Worm (Caenorhabditis elegans) whole organism, L4 larva: ENCODE results near the gene M7.12.
A peak's percentile ranks its signal among the peaks of the same experiment; 100 is the strongest.

Experiments
- F10B5.3 ChIP-seq: sonication (generic microtip); optimal IDR thresholded peaks from 2 replicates; lab custom pipeline; 2016; ENCODE audit warnings: mild to moderate bottlenecking, missing genetic modification characterization, missing compliant biosample characterization
- F37D6.2 ChIP-seq: sonication (generic microtip); optimal IDR thresholded peaks from 2 replicates; lab custom pipeline; 2016; ENCODE audit warnings: mild to moderate bottlenecking, missing genetic modification characterization, missing compliant biosample characterization
- F44E2.7 ChIP-seq: fragments of 200-800 bp; sonication (Bioruptor generic); IDR thresholded peaks from 2 replicates; pipeline ENCODE4 v2.1.2; 2022; ENCODE audit warnings: missing genetic modification characterization, missing compliant biosample characterization
- F49E8.2 ChIP-seq: sonication (generic microtip); optimal IDR thresholded peaks from 2 replicates; lab custom pipeline; 2016; ENCODE audit warnings: missing compliant biosample characterization, mild to moderate bottlenecking, missing genetic modification characterization, borderline replicate concordance
- R02D3.7 ChIP-seq: fragments of 150-350 bp; sonication (generic microtip); optimal IDR thresholded peaks from 3 replicates; lab custom pipeline; 2014; ENCODE audit warnings: missing biosample characterization, missing genetic modification characterization
- T20F7.1 ChIP-seq: fragments of 200-800 bp; sonication (Bioruptor generic); optimal IDR thresholded peaks from 2 replicates; lab custom pipeline; 2018; ENCODE audit warnings: mild to moderate bottlenecking, missing genetic modification characterization, missing compliant biosample characterization
- T26A8.4 ChIP-seq: fragments of 200-800 bp; sonication (Bioruptor generic); IDR thresholded peaks from 2 replicates; pipeline ENCODE4 v1.3.6; 2022; ENCODE audit warnings: missing genetic modification characterization, missing compliant biosample characterization
- ZK337.2 ChIP-seq: fragments of 200-800 bp; sonication (Bioruptor generic); IDR thresholded peaks from 2 replicates; pipeline ENCODE4 v1.3.6; 2022; ENCODE audit warnings: missing genetic modification reagents, missing genetic modification characterization, missing compliant biosample characterization
- ZK546.5 ChIP-seq, 2 experiments: sonication (generic microtip); optimal IDR thresholded peaks; 2 replicates each; lab custom pipeline; 2017; ENCODE audit warnings: missing biosample characterization in 2 of 2, missing genetic modification characterization in 2 of 2
- aha-1 ChIP-seq: fragments of 150-350 bp; peaks from one replicate; lab custom pipeline; 2014; ENCODE audit warnings: missing biosample characterization, missing genetic modification characterization
- arid-1 ChIP-seq: fragments of 200-800 bp; sonication (Bioruptor generic); conservative IDR thresholded peaks from 2 replicates; pipeline ENCODE4 v1.3.6; 2022; ENCODE audit warnings: missing genetic modification reagents, missing genetic modification characterization, missing compliant biosample characterization
- attf-4 ChIP-seq: sonication (generic microtip); optimal IDR thresholded peaks from 3 replicates; lab custom pipeline; 2017; ENCODE audit warnings: missing biosample characterization, missing genetic modification characterization
- ceh-20 ChIP-seq: fragments of 200-800 bp; sonication (Bioruptor generic); IDR thresholded peaks from 2 replicates; pipeline ENCODE4 v1.3.6; 2022; ENCODE audit warnings: missing genetic modification reagents, missing genetic modification characterization, missing compliant biosample characterization
- ceh-44 ChIP-seq: fragments of 200-800 bp; sonication (Bioruptor generic); IDR thresholded peaks from 2 replicates; pipeline ENCODE4 v1.3.6; 2022; ENCODE audit warnings: missing genetic modification reagents, missing genetic modification characterization, missing compliant biosample characterization
- ctbp-1 ChIP-seq: fragments of 200-800 bp; sonication (Bioruptor generic); IDR thresholded peaks from 2 replicates; pipeline ENCODE4 v1.3.6; 2022; ENCODE audit warnings: missing genetic modification reagents, missing genetic modification characterization, missing compliant biosample characterization
- dpl-1 ChIP-seq: fragments of 150-350 bp; optimal IDR thresholded peaks from 2 replicates; lab custom pipeline; 2014; ENCODE audit warnings: missing biosample characterization, missing genetic modification reagents, missing genetic modification characterization
- egl-27 ChIP-seq: sonication (generic microtip); optimal IDR thresholded peaks from 3 replicates; lab custom pipeline; 2017; ENCODE audit warnings: missing biosample characterization, missing genetic modification reagents, missing genetic modification characterization
- fkh-10 ChIP-seq: fragments of 150-350 bp; optimal IDR thresholded peaks from 2 replicates; lab custom pipeline; 2014; ENCODE audit warnings: missing biosample characterization, missing genetic modification reagents, missing genetic modification characterization
- fos-1 ChIP-seq: fragments of 150-350 bp; optimal IDR thresholded peaks from 2 replicates; lab custom pipeline; 2014; ENCODE audit warnings: missing biosample characterization, missing genetic modification characterization
- gei-8 ChIP-seq: fragments of 200-800 bp; sonication (Bioruptor generic); optimal IDR thresholded peaks from 2 replicates; lab custom pipeline; 2018; ENCODE audit warnings: mild to moderate bottlenecking, missing genetic modification characterization, missing compliant biosample characterization
- hif-1 ChIP-seq, 2 experiments: sonication (generic microtip); optimal IDR thresholded peaks; 2 replicates each; lab custom pipeline; 2016 to 2017; ENCODE audit warnings: missing compliant biosample characterization in 2 of 2, missing genetic modification characterization in 2 of 2, missing genetic modification reagents in 2 of 2, missing genotype in 2 of 2, mild to moderate bottlenecking in 1 of 2
- hlh-11 ChIP-seq: fragments of 200-800 bp; sonication (Bioruptor generic); optimal IDR thresholded peaks from 2 replicates; lab custom pipeline; 2018; ENCODE audit warnings: mild to moderate bottlenecking, missing genetic modification characterization, missing compliant biosample characterization
- hmg-1.1 ChIP-seq: fragments of 200-800 bp; sonication (Bioruptor generic); IDR thresholded peaks from 2 replicates; pipeline ENCODE4 v1.3.6; 2022; ENCODE audit warnings: missing genetic modification reagents, missing genetic modification characterization, missing compliant biosample characterization
- jun-1 ChIP-seq: fragments of 150-350 bp; optimal IDR thresholded peaks from 2 replicates; lab custom pipeline; 2014; ENCODE audit warnings: missing biosample characterization, missing genetic modification reagents, missing genetic modification characterization
- lim-7 ChIP-seq: fragments of 200-800 bp; sonication (Bioruptor generic); IDR thresholded peaks from 2 replicates; pipeline ENCODE4 v1.3.6; 2022; ENCODE audit warnings: missing genetic modification characterization, missing compliant biosample characterization
- lin-38 ChIP-seq: fragments of 200-800 bp; sonication (Bioruptor generic); IDR thresholded peaks from 2 replicates; pipeline ENCODE4 v1.3.6; 2022; ENCODE audit warnings: missing genetic modification reagents, missing genetic modification characterization, missing compliant biosample characterization
- lin-39 ChIP-seq: fragments of 150-350 bp; optimal IDR thresholded peaks from 2 replicates; lab custom pipeline; 2014; ENCODE audit warnings: missing biosample characterization, missing genetic modification reagents, missing genetic modification characterization
- lir-3 ChIP-seq: sonication (generic microtip); optimal IDR thresholded peaks from 2 replicates; lab custom pipeline; 2016; ENCODE audit warnings: mild to moderate bottlenecking, missing genetic modification characterization, missing compliant biosample characterization
- madf-5 ChIP-seq, 2 experiments: fragments of 200-800 bp; sonication (Bioruptor generic); IDR thresholded peaks; 2 replicates each; pipeline ENCODE4 v1.3.6; 2022; ENCODE audit warnings: missing compliant biosample characterization in 2 of 2, missing genetic modification characterization in 2 of 2
- mes-2 ChIP-seq: sonication (generic microtip); optimal IDR thresholded peaks from 2 replicates; lab custom pipeline; 2016; ENCODE audit warnings: missing genotype, mild to moderate bottlenecking, missing genetic modification characterization, missing compliant biosample characterization; ENCODE audit not compliant: poor library complexity, severe bottlenecking
- nhr-102 ChIP-seq: sonication (generic microtip); optimal IDR thresholded peaks from 2 replicates; lab custom pipeline; 2016; ENCODE audit warnings: mild to moderate bottlenecking, missing genetic modification characterization, moderate library complexity, missing compliant biosample characterization
- nhr-11 ChIP-seq: fragments of 150-350 bp; optimal IDR thresholded peaks from 2 replicates; lab custom pipeline; 2014; ENCODE audit warnings: missing biosample characterization, missing genetic modification characterization
- nhr-237 ChIP-seq: sonication (generic microtip); optimal IDR thresholded peaks from 2 replicates; lab custom pipeline; 2017; ENCODE audit warnings: missing biosample characterization, missing genetic modification characterization
- nhr-28 ChIP-seq: fragments of 150-350 bp; optimal IDR thresholded peaks from 2 replicates; lab custom pipeline; 2014; ENCODE audit warnings: missing biosample characterization, missing genetic modification characterization
- nhr-76 ChIP-seq: fragments of 150-350 bp; optimal IDR thresholded peaks from 2 replicates; lab custom pipeline; 2014; ENCODE audit warnings: missing biosample characterization, missing genetic modification characterization
- php-3 ChIP-seq: fragments of 200-800 bp; sonication (Bioruptor generic); IDR thresholded peaks from 2 replicates; pipeline ENCODE4 v1.3.6; 2022; ENCODE audit warnings: missing genetic modification reagents, missing genetic modification characterization, missing compliant biosample characterization
- pqm-1 ChIP-seq: sonication (generic microtip); optimal IDR thresholded peaks from 2 replicates; lab custom pipeline; 2017; ENCODE audit warnings: missing biosample characterization, missing genetic modification characterization
- saeg-2 ChIP-seq: fragments of 200-800 bp; sonication (Bioruptor generic); IDR thresholded peaks from 2 replicates; pipeline ENCODE4 v1.3.6; 2022; ENCODE audit warnings: missing genetic modification reagents, missing genetic modification characterization, missing compliant biosample characterization
- sdz-12 ChIP-seq: fragments of 200-800 bp; sonication (Bioruptor generic); optimal IDR thresholded peaks from 2 replicates; lab custom pipeline; 2018; ENCODE audit warnings: mild to moderate bottlenecking, missing genetic modification characterization, missing compliant biosample characterization
- set-16 ChIP-seq: fragments of 200-800 bp; sonication (Bioruptor generic); IDR thresholded peaks from 2 replicates; pipeline ENCODE4 v1.3.6; 2022; ENCODE audit warnings: missing genetic modification reagents, missing genetic modification characterization, missing compliant biosample characterization
- snpc-1.2 ChIP-seq: fragments of 200-800 bp; sonication (Bioruptor generic); IDR thresholded peaks from 2 replicates; pipeline ENCODE4 v1.3.6; 2022; ENCODE audit warnings: missing genetic modification reagents, missing genetic modification characterization, missing compliant biosample characterization
- spr-3 ChIP-seq: fragments of 200-800 bp; sonication (Bioruptor generic); optimal IDR thresholded peaks from 2 replicates; lab custom pipeline; 2018; ENCODE audit warnings: mild to moderate bottlenecking, missing genetic modification characterization, missing compliant biosample characterization
- tag-97 ChIP-seq: fragments of 200-800 bp; sonication (Bioruptor generic); IDR thresholded peaks from 2 replicates; pipeline ENCODE4 v1.3.6; 2022; ENCODE audit warnings: missing genetic modification characterization, missing compliant biosample characterization
- unc-130 ChIP-seq: sonication (generic microtip); optimal IDR thresholded peaks from 2 replicates; lab custom pipeline; 2016; ENCODE audit warnings: missing genetic modification reagents, missing genetic modification characterization, missing compliant biosample characterization
- unc-62 ChIP-seq, 3 experiments: fragments of 150-350 bp in 1 of 3; sonication (generic microtip); optimal IDR thresholded peaks in 2 of 3; peaks in 1 of 3; 1 replicate in 1 of 3; 2 replicates in 2 of 3; lab custom pipeline; 2014 to 2017; ENCODE audit warnings: missing biosample characterization in 3 of 3, missing genetic modification characterization in 3 of 3, missing genetic modification reagents in 3 of 3, missing genotype in 1 of 3
- vab-7 ChIP-seq: fragments of 200-800 bp; sonication (Bioruptor generic); IDR thresholded peaks from 2 replicates; pipeline ENCODE4 v1.3.6; 2022; ENCODE audit warnings: missing genetic modification reagents, missing genetic modification characterization, missing compliant biosample characterization
- zfp-3 ChIP-seq: fragments of 200-800 bp; sonication (Bioruptor generic); conservative IDR thresholded peaks from 2 replicates; pipeline ENCODE4 v1.3.6; 2022; ENCODE audit warnings: missing genetic modification reagents, missing genetic modification characterization, missing compliant biosample characterization
- zip-11 ChIP-seq: fragments of 200-800 bp; sonication (Bioruptor generic); IDR thresholded peaks from 2 replicates; pipeline ENCODE4 v1.3.6; 2022; ENCODE audit warnings: missing genetic modification characterization, missing compliant biosample characterization
- zip-2 ChIP-seq: fragments of 150-350 bp; optimal IDR thresholded peaks from 2 replicates; lab custom pipeline; 2014; ENCODE audit warnings: missing biosample characterization, missing genetic modification characterization
- ztf-7 ChIP-seq: fragments of 150-350 bp; optimal IDR thresholded peaks from 2 replicates; lab custom pipeline; 2014; ENCODE audit warnings: missing biosample characterization, missing genetic modification characterization

Gene M7.12

DNA sequence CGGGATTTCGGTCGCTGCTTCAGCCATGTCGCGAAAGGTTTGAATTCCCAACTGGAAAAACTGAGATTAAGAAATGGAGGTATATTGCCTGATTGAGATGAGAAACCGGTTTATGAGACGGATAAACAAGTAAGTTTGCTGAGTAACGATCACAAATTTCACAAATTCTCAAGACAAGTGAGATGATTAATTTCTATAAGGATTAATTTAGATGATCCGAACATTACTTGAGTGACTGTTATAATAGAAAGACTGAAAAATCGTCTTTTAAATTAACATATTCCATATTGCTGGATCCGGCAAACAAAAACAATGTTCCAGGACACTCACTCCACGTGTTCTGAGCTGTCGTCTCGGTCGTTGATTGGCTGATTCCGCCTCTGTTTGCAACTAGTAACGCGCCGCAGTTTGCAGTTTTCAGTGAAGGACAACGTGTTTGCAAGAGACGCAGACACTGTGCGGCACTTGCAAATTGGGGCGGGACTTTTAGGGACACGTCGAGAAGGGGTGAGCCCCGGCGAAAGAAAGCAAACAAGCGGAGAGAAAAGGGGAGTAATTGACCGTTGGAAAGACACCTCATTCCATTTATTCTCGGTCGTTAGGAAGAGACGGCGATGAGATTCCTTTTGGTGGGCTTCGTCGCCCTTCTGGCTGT lies 21.2 kb upstream of the M7.12 start, which contains the start of the genes imp-2 and enpl-1 (continued):
- TF ChIP-seq fos-1 (tag; lab: Kevin White, UChicago), result no peak
- peak; percentile 2 for TF ChIP-seq lir-3 (tag; lab: Kevin White, UChicago)
- no peak for TF ChIP-seq madf-5 (GFP tag; IDR thresholded peaks at IDR 0.05; lab: Robert Waterston, UW)
- peak; percentile 67 for TF ChIP-seq set-16 (GFP tag; lab: Robert Waterston, UW)
- TF ChIP-seq nhr-11, result peak; percentile 83
- peak; percentile 68 for TF ChIP-seq unc-130 (GFP tag; lab: Kevin White, UChicago)
- TF ChIP-seq vab-7, result peak; percentile 67
- TF ChIP-seq snpc-1.2 (GFP tag; lab: Robert Waterston, UW), result no peak
- no peak for TF ChIP-seq sdz-12
- TF ChIP-seq nhr-28 (tag; lab: Kevin White, UChicago), result peak; percentile 73
- peak; percentile 91 for TF ChIP-seq hmg-1.1 (GFP tag; lab: Robert Waterston, UW)
- TF ChIP-seq php-3 (GFP tag; lab: Robert Waterston, UW), result peak; percentile 69; the same call in 1 of the 2 replicates
- TF ChIP-seq pqm-1 (tag; lab: Kevin White, UChicago), result peak; percentile 64
- TF ChIP-seq saeg-2, result peak; percentile 78
- TF ChIP-seq zfp-3 (GFP tag; lab: Robert Waterston, UW), result 0 out of 2 replicates have a peak, but pooled peaks have one; percentile 13
- TF ChIP-seq F37D6.2 (tag; lab: Kevin White, UChicago), result peak; percentile 63
- peak; percentile 68; the same call in 1 of the 2 replicates for TF ChIP-seq ceh-20 (GFP tag; lab: Robert Waterston, UW)
- no peak for TF ChIP-seq attf-4 (tag; lab: Kevin White, UChicago)
- TF ChIP-seq dpl-1 (GFP tag; lab: Kevin White, UChicago), result peak; percentile 78
- peak; percentile 71 for TF ChIP-seq jun-1
- peak; percentile 69 for TF ChIP-seq F10B5.3 (tag; lab: Kevin White, UChicago)
- no peak for TF ChIP-seq nhr-76 (tag; lab: Kevin White, UChicago)
- TF ChIP-seq nhr-237, result no peak
- peak; percentile 85 for TF ChIP-seq T20F7.1 (GFP tag; lab: Kevin White, UChicago)
- peak in 1 of 2 experiments; percentile 44 for TF ChIP-seq ZK546.5 (tag; optimal IDR thresholded peaks at IDR 0.05; lab: Kevin White, UChicago)
- peak; percentile 17; the same call in 1 of the 2 replicates for TF ChIP-seq lim-7 (GFP tag; lab: Robert Waterston, UW)
- TF ChIP-seq ctbp-1 (GFP tag; lab: Robert Waterston, UW), result peak; percentile 82
- TF ChIP-seq hlh-11, result peak; percentile 96
- TF ChIP-seq zip-2 (tag; lab: Kevin White, UChicago), result peak; percentile 43
- TF ChIP-seq F44E2.7, result no peak
- no peak for TF ChIP-seq ZK337.2 (GFP tag; lab: Robert Waterston, UW)
- peak; percentile 89 for TF ChIP-seq T26A8.4 (GFP tag; lab: Robert Waterston, UW)
- TF ChIP-seq egl-27, result no peak
- TF ChIP-seq nhr-102 (tag; lab: Kevin White, UChicago), result peak; percentile 82
- peak; percentile 71 for TF ChIP-seq arid-1
- TF ChIP-seq mes-2 (tag; lab: Kevin White, UChicago), result peak; percentile 83
- TF ChIP-seq ztf-7, result no peak
- TF ChIP-seq spr-3, result peak; percentile 11
- TF ChIP-seq aha-1 (tag; lab: Kevin White, UChicago), result peak; percentile 87
- peak; percentile 76 for TF ChIP-seq gei-8 (GFP tag; lab: Kevin White, UChicago)
- peak; percentile 85 for TF ChIP-seq fkh-10 (GFP tag; lab: Kevin White, UChicago)
- TF ChIP-seq hif-1 (tag; optimal IDR thresholded peaks at IDR 0.05; lab: Kevin White, UChicago), result peak; percentile 18 to 69
- TF ChIP-seq lin-38, result peak; percentile 80
- TF ChIP-seq R02D3.7 (tag; lab: Kevin White, UChicago), result no peak
- no peak for TF ChIP-seq F49E8.2 (tag; lab: Kevin White, UChicago)
- TF ChIP-seq lin-39 (tag; lab: Kevin White, UChicago), result no peak
- TF ChIP-seq ceh-44 (GFP tag; lab: Robert Waterston, UW), result no peak
- TF ChIP-seq unc-62 (GFP tag; optimal IDR thresholded peaks at IDR 0.05 in 1 of 2; lab: Kevin White, UChicago), result peak in 1 of 2 experiments; percentile 96
- TF ChIP-seq unc-62 (tag; optimal IDR thresholded peaks at IDR 0.05; lab: Kevin White, UChicago), result no peak
- TF ChIP-seq tag-97 (GFP tag; lab: Robert Waterston, UW), result no peak
- TF ChIP-seq zip-11 (GFP tag; lab: Robert Waterston, UW), result no peak
